Fruit fly (Drosophila melanogaster) whole organism, wandering third instar larva: Measurements from ENCODE around the gene CG12316.

ENCODE experiments used
- Abd-B ChIP-seq: fragments of >200 bp; optimal IDR thresholded peaks from 2 replicates; lab custom pipeline; 2017; ENCODE audit warnings: missing biosample characterization, missing genetic modification characterization
- CG9705 ChIP-seq: fragments of 200-800 bp; sonication (Bioruptor generic); optimal IDR thresholded peaks from 2 replicates; lab custom pipeline; 2018; ENCODE audit warnings: missing biosample characterization, mild to moderate bottlenecking, missing genetic modification characterization
- CrebA ChIP-seq: fragments of 200-800 bp; sonication (Bioruptor generic); optimal IDR thresholded peaks from 2 replicates; lab custom pipeline; 2016; ENCODE audit warnings: missing biosample characterization, mild to moderate bottlenecking, missing genetic modification characterization, borderline replicate concordance
- Dfd ChIP-seq: fragments of >200 bp; optimal IDR thresholded peaks from 2 replicates; lab custom pipeline; 2017; ENCODE audit warnings: missing biosample characterization, missing genetic modification characterization
- Dif ChIP-seq: fragments of 200-275, 200-300 bp; sonication (Bioruptor generic); optimal IDR thresholded peaks from 2 replicates; lab custom pipeline; 2018; ENCODE audit warnings: missing biosample characterization, missing genetic modification characterization; ENCODE audit not compliant: partially characterized antibody
- GATAd ChIP-seq: sonication (Bioruptor generic); optimal IDR thresholded peaks from 2 replicates; lab custom pipeline; 2016; ENCODE audit warnings: missing biosample characterization, missing genetic modification characterization
- HLH106 ChIP-seq: fragments of 200-800 bp; optimal IDR thresholded peaks from 3 replicates; lab custom pipeline; 2019; ENCODE audit warnings: missing biosample characterization, mild to moderate bottlenecking, missing genetic modification characterization, moderate library complexity
- Hnf4 ChIP-seq: fragments of 200-800 bp; sonication (Bioruptor generic); optimal IDR thresholded peaks from 2 replicates; lab custom pipeline; 2016; ENCODE audit warnings: missing biosample characterization, mild to moderate bottlenecking, missing genetic modification characterization
- Hr78 ChIP-seq: fragments of >200 bp; optimal IDR thresholded peaks from 2 replicates; lab custom pipeline; 2017; ENCODE audit warnings: missing biosample characterization, missing genetic modification characterization
- Hr83 ChIP-seq: fragments of 200-300 bp; sonication (Bioruptor generic); optimal IDR thresholded peaks from 2 replicates; lab custom pipeline; 2016; ENCODE audit warnings: missing biosample characterization, mild to moderate bottlenecking, missing genetic modification characterization, moderate library complexity; ENCODE audit not compliant: poor library complexity, severe bottlenecking
- Jra ChIP-seq: sonication (Bioruptor generic); optimal IDR thresholded peaks from 2 replicates; lab custom pipeline; 2016; ENCODE audit warnings: missing biosample characterization, missing genetic modification characterization
- Myc ChIP-seq: fragments of >200 bp; optimal IDR thresholded peaks from 2 replicates; lab custom pipeline; 2017
- OdsH ChIP-seq: fragments of 200-800 bp; sonication (Bioruptor generic); optimal IDR thresholded peaks from 2 replicates; lab custom pipeline; 2016; ENCODE audit warnings: missing biosample characterization, mild to moderate bottlenecking, missing genetic modification characterization
- Rel ChIP-seq, 2 experiments: fragments of 200-800 bp; sonication (Bioruptor generic) in 1 of 2; optimal IDR thresholded peaks; 2 replicates in 1 of 2; 3 replicates in 1 of 2; lab custom pipeline; 2016 to 2019; ENCODE audit warnings: mild to moderate bottlenecking in 2 of 2, missing biosample characterization in 2 of 2, missing genetic modification characterization in 2 of 2, moderate library complexity in 1 of 2
- Sp1 ChIP-seq: fragments of 200-800 bp; sonication (Bioruptor generic); optimal IDR thresholded peaks from 3 replicates; lab custom pipeline; 2019; ENCODE audit warnings: missing biosample characterization, mild to moderate bottlenecking, missing genetic modification characterization, moderate library complexity
- Vsx2 ChIP-seq: fragments of 200-300, 225-300 bp; sonication (Bioruptor generic); optimal IDR thresholded peaks from 2 replicates; lab custom pipeline; 2018; ENCODE audit warnings: missing biosample characterization, missing genetic modification characterization; ENCODE audit not compliant: partially characterized antibody
- br ChIP-seq: fragments of 200-800 bp; sonication (Bioruptor generic); optimal IDR thresholded peaks from 2 replicates; lab custom pipeline; 2016; ENCODE audit warnings: missing biosample characterization, missing genetic modification characterization
- brk ChIP-seq: fragments of 200-800 bp; sonication (Bioruptor generic); optimal IDR thresholded peaks from 2 replicates; lab custom pipeline; 2016; ENCODE audit warnings: missing biosample characterization, mild to moderate bottlenecking, missing genetic modification characterization
- dl ChIP-seq, 2 experiments: fragments of 175-275, 200-275 bp in 1 of 2; fragments of 200-275 bp in 1 of 2; sonication (Bioruptor generic); optimal IDR thresholded peaks; lab custom pipeline; 2018; ENCODE audit warnings: mild to moderate bottlenecking in 2 of 2, missing biosample characterization in 2 of 2, missing genetic modification characterization in 2 of 2, moderate library complexity in 2 of 2; ENCODE audit not compliant: partially characterized antibody in 2 of 2, insufficient read depth in 1 of 2
- dmrt93B ChIP-seq: fragments of 200-800 bp; sonication (Bioruptor generic); optimal IDR thresholded peaks from 2 replicates; lab custom pipeline; 2018; ENCODE audit warnings: missing biosample characterization, mild to moderate bottlenecking, missing genetic modification characterization
- ey ChIP-seq: fragments of 200-800 bp; sonication (Bioruptor generic); optimal IDR thresholded peaks from 2 replicates; lab custom pipeline; 2016; ENCODE audit warnings: missing biosample characterization, missing genetic modification characterization
- foxo ChIP-seq, 2 experiments: fragments of 200-800 bp; sonication (Bioruptor generic); optimal IDR thresholded peaks; 2 replicates in 1 of 2; 3 replicates in 1 of 2; lab custom pipeline; 2016 to 2017; ENCODE audit warnings: missing biosample characterization in 2 of 2, missing genetic modification characterization in 2 of 2
- fru ChIP-seq: fragments of 200-800 bp; sonication (Bioruptor generic); optimal IDR thresholded peaks from 3 replicates; lab custom pipeline; 2016; ENCODE audit warnings: missing biosample characterization, mild to moderate bottlenecking, missing genetic modification characterization
- h ChIP-seq: fragments of 200-800 bp; sonication (Bioruptor generic); optimal IDR thresholded peaks from 3 replicates; lab custom pipeline; 2016; ENCODE audit warnings: missing biosample characterization, mild to moderate bottlenecking, missing genetic modification characterization
- jim ChIP-seq: fragments of 175-275, 200-325 bp; sonication (Bioruptor generic); optimal IDR thresholded peaks from 2 replicates; lab custom pipeline; 2016; ENCODE audit warnings: missing biosample characterization, mild to moderate bottlenecking, missing genetic modification characterization
- lola ChIP-seq: fragments of >200 bp; optimal IDR thresholded peaks from 2 replicates; lab custom pipeline; 2017; ENCODE audit warnings: missing biosample characterization, missing genetic modification characterization
- pan ChIP-seq: fragments of >200 bp; optimal IDR thresholded peaks from 2 replicates; lab custom pipeline; 2017
- psq ChIP-seq: fragments of 200-800 bp; sonication (Bioruptor generic); optimal IDR thresholded peaks from 3 replicates; lab custom pipeline; 2017; ENCODE audit warnings: missing biosample characterization, mild to moderate bottlenecking, missing genetic modification characterization, moderate library complexity
- rgr ChIP-seq: fragments of 200-800 bp; sonication (Bioruptor generic); optimal IDR thresholded peaks from 3 replicates; lab custom pipeline; 2016; ENCODE audit warnings: missing biosample characterization, mild to moderate bottlenecking, missing genetic modification characterization
- sage ChIP-seq: fragments of 200-800 bp; sonication (Bioruptor generic); optimal IDR thresholded peaks from 2 replicates; lab custom pipeline; 2016; ENCODE audit warnings: missing biosample characterization, mild to moderate bottlenecking, missing genetic modification characterization
- sv ChIP-seq: fragments of 200-800 bp; sonication (Bioruptor generic); optimal IDR thresholded peaks from 3 replicates; lab custom pipeline; 2016; ENCODE audit warnings: missing biosample characterization, missing genetic modification characterization
- tai ChIP-seq: sonication (Bioruptor generic); optimal IDR thresholded peaks from 2 replicates; lab custom pipeline; 2016; ENCODE audit warnings: missing biosample characterization, missing genetic modification characterization
- usp ChIP-seq: fragments of >200 bp; optimal IDR thresholded peaks from 2 replicates; lab custom pipeline; 2017; ENCODE audit warnings: missing biosample characterization, missing genetic modification characterization

The CG12316 gene

dm6 chr3L:15098659-15099512 lies 37.8 kb downstream of the CG12316 start:
- TF ChIP-seq usp (GFP tag; lab: Kevin White, UChicago) (no peak), Sp1 (GFP tag; lab: Kevin White, UChicago) (peak; percentile 65), jim (no peak), ey (no peak), Abd-B (GFP tag; lab: Kevin White, UChicago) (no peak), Hnf4 (GFP tag; lab: Kevin White, UChicago) (peak; percentile 54), CrebA (GFP tag; lab: Kevin White, UChicago) (no peak), Rel (GFP tag; optimal IDR thresholded peaks at IDR 0.05; lab: Kevin White, UChicago) (no peak), Rel (tag; optimal IDR thresholded peaks at IDR 0.05; lab: Kevin White, UChicago) (no peak), OdsH (GFP tag; lab: Kevin White, UChicago) (peak; percentile 55), br (GFP tag; lab: Kevin White, UChicago) (peak; percentile 14), h (peak; percentile 64), Dif (GFP tag; lab: Kevin White, UChicago) (peak; percentile 35), foxo (GFP tag; optimal IDR thresholded peaks at IDR 0.05; lab: Kevin White, UChicago) (peak in 1 of 2 experiments; percentile 78), rgr (GFP tag; lab: Kevin White, UChicago) (peak; percentile 54), CG9705 (GFP tag; lab: Kevin White, UChicago) (peak; percentile 34), sv (GFP tag; lab: Kevin White, UChicago) (no peak), HLH106 (tag; lab: Kevin White, UChicago) (peak; percentile 84), psq (GFP tag; lab: Kevin White, UChicago) (peak; percentile 66), brk (GFP tag; lab: Kevin White, UChicago) (peak; percentile 59), sage (GFP tag; lab: Kevin White, UChicago) (no peak), fru (GFP tag; lab: Kevin White, UChicago) (peak; percentile 60), dmrt93B (GFP tag; lab: Kevin White, UChicago) (peak; percentile 48), Myc (no peak), Vsx2 (no peak)

- TF ChIP-seq CrebA (GFP tag; lab: Kevin White, UChicago) (no peak), Dfd (GFP tag; lab: Kevin White, UChicago) (no peak), dmrt93B (GFP tag; lab: Kevin White, UChicago) (no peak), tai (GFP tag; lab: Kevin White, UChicago) (no peak), pan (no peak), HLH106 (tag; lab: Kevin White, UChicago) (peak; percentile 2), sage (GFP tag; lab: Kevin White, UChicago) (no peak), GATAd (GFP tag; lab: Kevin White, UChicago) (no peak), usp (GFP tag; lab: Kevin White, UChicago) (no peak), Hr78 (GFP tag; lab: Kevin White, UChicago) (no peak), psq (GFP tag; lab: Kevin White, UChicago) (no peak), OdsH (GFP tag; lab: Kevin White, UChicago) (no peak), sv (GFP tag; lab: Kevin White, UChicago) (no peak), brk (GFP tag; lab: Kevin White, UChicago) (peak; percentile 16), Vsx2 (no peak), dl (GFP tag; optimal IDR thresholded peaks at IDR 0.05; lab: Kevin White, UChicago; ENCODE audit: insufficient read depth in 1 of 2, partially characterized antibody in 2 of 2) (no peak), rgr (GFP tag; lab: Kevin White, UChicago) (peak; percentile 27), Hnf4 (GFP tag; lab: Kevin White, UChicago) (peak; percentile 54), lola (GFP tag; lab: Kevin White, UChicago) (no peak), Rel (GFP tag; optimal IDR thresholded peaks at IDR 0.05; lab: Kevin White, UChicago) (no peak), Rel (tag; optimal IDR thresholded peaks at IDR 0.05; lab: Kevin White, UChicago) (peak; percentile 61), Jra (GFP tag; lab: Kevin White, UChicago) (peak; percentile 35), foxo (GFP tag; optimal IDR thresholded peaks at IDR 0.05; lab: Kevin White, UChicago) (peak in 1 of 2 experiments; percentile 38), Hr83 (GFP tag; lab: Kevin White, UChicago) (peak; percentile 51), br (GFP tag; lab: Kevin White, UChicago) (no peak), Dif (GFP tag; lab: Kevin White, UChicago) (no peak), Myc (no peak), h (peak; percentile 38), ey (no peak)
Measured at dm6 chr3L:15097878-15098520, 38.7 kb downstream of the CG12316 start, which contains the start of gene Ctps. TSS of gene Ctps (plus strand) at chr3L:15097914.
